Fruit fly (Drosophila melanogaster): ENCODE results near the gene fzo.

dm6 chr3R:23156865-23157515 is 46.8 kb downstream of the fzo start:
- no peak for TF ChIP-seq CG8478 (optimal IDR thresholded peaks at IDR 0.05)
- TF ChIP-seq CTCF (optimal IDR thresholded peaks at IDR 0.05) = no peak

Measured in S2 (cell line).